Worm (Caenorhabditis elegans) whole organism, L2 larva: ENCODE data around the gene C33D9.10.

Source experiments
- aly-2 ChIP-seq: fragments of 150-350 bp; optimal IDR thresholded peaks from 2 replicates; lab custom pipeline; 2014; ENCODE audit warnings: missing biosample characterization, missing genetic modification characterization
- ceh-82 ChIP-seq: fragments of 150-350 bp; optimal IDR thresholded peaks from 2 replicates; lab custom pipeline; 2014; ENCODE audit warnings: missing biosample characterization, missing genetic modification characterization
- lin-13 ChIP-seq: fragments of 150-350 bp; optimal IDR thresholded peaks from 2 replicates; lab custom pipeline; 2014; ENCODE audit warnings: missing biosample characterization, missing genetic modification reagents, missing genetic modification characterization
- lsy-2 ChIP-seq, 2 experiments: fragments of 150-350 bp in 1 of 2; sonication (generic microtip) in 1 of 2; optimal IDR thresholded peaks; 2 replicates each; lab custom pipeline; 2014 to 2017; ENCODE audit warnings: missing biosample characterization in 2 of 2, missing genetic modification characterization in 2 of 2
- mab-5 ChIP-seq: fragments of 150-350 bp; optimal IDR thresholded peaks from 2 replicates; lab custom pipeline; 2014; ENCODE audit warnings: missing biosample characterization, missing genetic modification characterization
- nhr-237 ChIP-seq: fragments of 150-350 bp; optimal IDR thresholded peaks from 2 replicates; lab custom pipeline; 2014; ENCODE audit warnings: missing biosample characterization, missing genetic modification characterization
- nhr-25 ChIP-seq: fragments of 150-350 bp; sonication (generic microtip); optimal IDR thresholded peaks from 3 replicates; lab custom pipeline; 2014; ENCODE audit warnings: missing biosample characterization, missing genetic modification characterization
- nhr-6 ChIP-seq: fragments of 150-350 bp; optimal IDR thresholded peaks from 2 replicates; lab custom pipeline; 2014; ENCODE audit warnings: missing biosample characterization, missing genetic modification characterization
- snpc-4 ChIP-seq: fragments of 150-350 bp; optimal IDR thresholded peaks from 2 replicates; lab custom pipeline; 2014; ENCODE audit warnings: missing biosample characterization, missing genetic modification characterization
- unc-39 ChIP-seq: fragments of 150-350 bp; optimal IDR thresholded peaks from 2 replicates; lab custom pipeline; 2014; ENCODE audit warnings: missing biosample characterization, missing genetic modification characterization
- unc-62 ChIP-seq: fragments of 150-350 bp; optimal IDR thresholded peaks from 2 replicates; lab custom pipeline; 2014; ENCODE audit warnings: missing biosample characterization, missing genetic modification reagents, missing genetic modification characterization

- TF ChIP-seq unc-62 (no peak), nhr-6 (tag; lab: Kevin White, UChicago) (no peak), unc-39 (tag; lab: Kevin White, UChicago) (no peak), lsy-2 (tag; optimal IDR thresholded peaks at IDR 0.05; lab: Kevin White, UChicago) (no peak), mab-5 (no peak), nhr-237 (tag; lab: Kevin White, UChicago) (no peak), snpc-4 (tag; lab: Kevin White, UChicago) (no peak), ceh-82 (tag; lab: Kevin White, UChicago) (no peak), nhr-25 (tag; lab: Kevin White, UChicago) (no peak), lin-13 (no peak), aly-2 (tag; lab: Kevin White, UChicago) (no peak)
Measured at ce11 chrIV:8821147-8821546, 33.2 kb upstream of the C33D9.10 start, which contains the start of gene T28C6.5.
